Fruit fly (Drosophila melanogaster) whole organism, prepupa: ENCODE measurements around the gene CG31798.

Source experiments
- Blimp-1 ChIP-seq: fragments of 200-800 bp; sonication (Bioruptor generic); optimal IDR thresholded peaks from 3 replicates; lab custom pipeline; 2017; ENCODE audit warnings: missing biosample characterization, missing genetic modification characterization, mild to moderate bottlenecking, moderate library complexity, missing genetic modification reagents
- CG11294 ChIP-seq: fragments of 200-800 bp; sonication (Bioruptor generic); IDR thresholded peaks from 2 replicates; pipeline ENCODE4 v1.3.6; 2022; ENCODE audit warnings: missing biosample characterization, missing genetic modification characterization
- CG11762 ChIP-seq: fragments of 200-800 bp; sonication (Bioruptor generic); optimal IDR thresholded peaks from 3 replicates; lab custom pipeline; 2016; ENCODE audit warnings: missing biosample characterization, missing genetic modification characterization; ENCODE audit not compliant: insufficient read depth
- CG11902 ChIP-seq: fragments of 200-800 bp; sonication (Bioruptor generic); optimal IDR thresholded peaks from 3 replicates; lab custom pipeline; 2016; ENCODE audit warnings: missing biosample characterization, missing genetic modification characterization
- CG15336 ChIP-seq: fragments of 200-800 bp; sonication (Bioruptor generic); IDR thresholded peaks from 2 replicates; pipeline ENCODE4 v1.3.6; 2022; ENCODE audit warnings: missing biosample characterization, missing genetic modification characterization
- CG1621 ChIP-seq: fragments of 200-800 bp; sonication (Bioruptor generic); optimal IDR thresholded peaks from 3 replicates; lab custom pipeline; 2018; ENCODE audit warnings: missing biosample characterization, mild to moderate bottlenecking, missing genetic modification characterization
- CG16779 ChIP-seq: fragments of 200-800 bp; sonication (Bioruptor generic); optimal IDR thresholded peaks from 3 replicates; lab custom pipeline; 2017; ENCODE audit warnings: missing biosample characterization, mild to moderate bottlenecking, missing genetic modification characterization
- CG3032 ChIP-seq: fragments of 200-800 bp; optimal IDR thresholded peaks from 2 replicates; lab custom pipeline; 2019; ENCODE audit warnings: missing biosample characterization, mild to moderate bottlenecking, missing genetic modification characterization, moderate library complexity
- CG31627 ChIP-seq: fragments of 200-800 bp; sonication (Bioruptor generic); optimal IDR thresholded peaks from 3 replicates; lab custom pipeline; 2016; ENCODE audit warnings: missing biosample characterization, missing genetic modification characterization
- CG32006 ChIP-seq: fragments of 200-800 bp; sonication (Bioruptor generic); optimal IDR thresholded peaks from 3 replicates; lab custom pipeline; 2017; ENCODE audit warnings: missing biosample characterization, mild to moderate bottlenecking, missing genetic modification characterization
- CG34406 ChIP-seq: fragments of 200-800 bp; sonication (Bioruptor generic); optimal IDR thresholded peaks from 3 replicates; lab custom pipeline; 2016; ENCODE audit warnings: missing biosample characterization, missing genetic modification characterization
- CG3919 ChIP-seq: fragments of 200-800 bp; sonication (Bioruptor generic); optimal IDR thresholded peaks from 3 replicates; lab custom pipeline; 2016; ENCODE audit warnings: missing biosample characterization, missing genetic modification characterization
- CG4318 ChIP-seq: fragments of 200-800 bp; sonication (Bioruptor generic); optimal IDR thresholded peaks from 3 replicates; lab custom pipeline; 2017; ENCODE audit warnings: missing biosample characterization, mild to moderate bottlenecking, missing genetic modification characterization
- CG6163 ChIP-seq: fragments of 200-800 bp; sonication (Bioruptor generic); IDR thresholded peaks from 3 replicates; pipeline ENCODE4 v1.3.6; 2022; ENCODE audit warnings: missing biosample characterization, missing genetic modification characterization
- CG6276 ChIP-seq: fragments of 200-800 bp; sonication (Bioruptor generic); optimal IDR thresholded peaks from 2 replicates; lab custom pipeline; 2017; ENCODE audit warnings: missing biosample characterization, mild to moderate bottlenecking, missing genetic modification characterization
- CG6792 ChIP-seq: fragments of 200-800 bp; sonication (Bioruptor generic); optimal IDR thresholded peaks from 3 replicates; lab custom pipeline; 2016; ENCODE audit warnings: missing biosample characterization, missing genetic modification characterization
- CG6854 ChIP-seq: fragments of 200-800 bp; sonication (Bioruptor generic); optimal IDR thresholded peaks from 2 replicates; lab custom pipeline; 2017; ENCODE audit warnings: missing biosample characterization, mild to moderate bottlenecking, missing genetic modification characterization
- CG7368 ChIP-seq: fragments of 200-800 bp; sonication (Bioruptor generic); optimal IDR thresholded peaks from 3 replicates; lab custom pipeline; 2016; ENCODE audit warnings: missing biosample characterization, missing genetic modification characterization
- CG8119 ChIP-seq: fragments of 200-800 bp; sonication (Bioruptor generic); IDR thresholded peaks from 3 replicates; pipeline ENCODE4 v1.3.6; 2022; ENCODE audit warnings: missing biosample characterization, missing genetic modification characterization
- CG8319 ChIP-seq: fragments of 200-800 bp; sonication (Bioruptor generic); optimal IDR thresholded peaks from 3 replicates; lab custom pipeline; 2016; ENCODE audit warnings: missing biosample characterization, missing genetic modification characterization
- CG9139 ChIP-seq: fragments of 200-800 bp; sonication (Bioruptor generic); optimal IDR thresholded peaks from 3 replicates; lab custom pipeline; 2017; ENCODE audit warnings: missing biosample characterization, mild to moderate bottlenecking, missing genetic modification characterization
- Eip75B ChIP-seq: fragments of 200-800 bp; sonication (Bioruptor generic); optimal IDR thresholded peaks from 3 replicates; lab custom pipeline; 2016; ENCODE audit warnings: missing biosample characterization, missing genetic modification characterization
- Eip78C ChIP-seq: fragments of 200-800 bp; sonication (Bioruptor generic); peaks from one replicate; lab custom pipeline; 2016; ENCODE audit warnings: missing biosample characterization, missing genetic modification characterization
- Eip93F ChIP-seq: fragments of 200-800 bp; sonication (Bioruptor generic); optimal IDR thresholded peaks from 2 replicates; lab custom pipeline; 2016; ENCODE audit warnings: missing biosample characterization, mild to moderate bottlenecking, missing genetic modification characterization
- Hr38 ChIP-seq: sonication (Bioruptor generic); optimal IDR thresholded peaks from 2 replicates; lab custom pipeline; 2016; ENCODE audit warnings: missing biosample characterization, missing genetic modification characterization
- Hr39 ChIP-seq: fragments of 200-800 bp; sonication (Bioruptor generic); optimal IDR thresholded peaks from 2 replicates; lab custom pipeline; 2016; ENCODE audit warnings: missing biosample characterization, missing genetic modification characterization
- Lpt ChIP-seq: fragments of 200-800 bp; sonication (Bioruptor generic); optimal IDR thresholded peaks from 3 replicates; lab custom pipeline; 2016; ENCODE audit warnings: missing biosample characterization, missing genetic modification characterization
- Met ChIP-seq: fragments of 200-800 bp; sonication (Bioruptor generic); optimal IDR thresholded peaks from 3 replicates; lab custom pipeline; 2016; ENCODE audit warnings: missing biosample characterization, missing genetic modification characterization
- OdsH ChIP-seq: fragments of 200-800 bp; sonication (Bioruptor generic); optimal IDR thresholded peaks from 3 replicates; lab custom pipeline; 2016; ENCODE audit warnings: missing biosample characterization, missing genetic modification characterization
- Sox102F ChIP-seq: fragments of 200-800 bp; sonication (Bioruptor generic); optimal IDR thresholded peaks from 2 replicates; lab custom pipeline; 2016; ENCODE audit warnings: missing biosample characterization, mild to moderate bottlenecking, missing genetic modification characterization
- achi ChIP-seq: fragments of 200-800 bp; sonication (Bioruptor generic); optimal IDR thresholded peaks from 3 replicates; lab custom pipeline; 2016; ENCODE audit warnings: missing biosample characterization, missing genetic modification characterization
- acj6 ChIP-seq: fragments of 200-800 bp; sonication (Bioruptor generic); optimal IDR thresholded peaks from 3 replicates; lab custom pipeline; 2016; ENCODE audit warnings: missing biosample characterization, missing genetic modification characterization
- cyc ChIP-seq: fragments of 200-800 bp; sonication (Bioruptor generic); optimal IDR thresholded peaks from 3 replicates; lab custom pipeline; 2016; ENCODE audit warnings: missing biosample characterization, missing genetic modification characterization
- dsx ChIP-seq: fragments of 200-800 bp; optimal IDR thresholded peaks from 3 replicates; lab custom pipeline; 2019; ENCODE audit warnings: missing biosample characterization, mild to moderate bottlenecking, missing genetic modification characterization, moderate library complexity; ENCODE audit not compliant: poor library complexity, severe bottlenecking
- eg ChIP-seq: fragments of 200-800 bp; sonication (Bioruptor generic); IDR thresholded peaks from 3 replicates; pipeline ENCODE4 v1.3.6; 2022; ENCODE audit warnings: missing biosample characterization, missing genetic modification characterization
- esn ChIP-seq: fragments of 200-800 bp; sonication (Bioruptor generic); optimal IDR thresholded peaks from 2 replicates; lab custom pipeline; 2016; ENCODE audit warnings: missing biosample characterization, mild to moderate bottlenecking, missing genetic modification characterization, moderate library complexity
- fd59A ChIP-seq: fragments of 200-800 bp; sonication (Bioruptor generic); optimal IDR thresholded peaks from 2 replicates; lab custom pipeline; 2017; ENCODE audit warnings: missing biosample characterization, mild to moderate bottlenecking, missing genetic modification characterization, missing genetic modification reagents
- fd85E ChIP-seq: fragments of 200-800 bp; sonication (Bioruptor generic); optimal IDR thresholded peaks from 3 replicates; lab custom pipeline; 2016; ENCODE audit warnings: missing biosample characterization, missing genetic modification characterization
- fkh ChIP-seq: fragments of 200-800 bp; sonication (Bioruptor generic); optimal IDR thresholded peaks from 3 replicates; lab custom pipeline; 2017; ENCODE audit warnings: missing biosample characterization, mild to moderate bottlenecking, missing genetic modification characterization, moderate library complexity
- lz ChIP-seq: fragments of 200-800 bp; sonication (Bioruptor generic); optimal IDR thresholded peaks from 3 replicates; lab custom pipeline; 2016; ENCODE audit warnings: missing biosample characterization, missing genetic modification characterization
- net ChIP-seq: fragments of 200-800 bp; sonication (Bioruptor generic); optimal IDR thresholded peaks from 3 replicates; lab custom pipeline; 2016; ENCODE audit warnings: missing biosample characterization, missing genetic modification characterization
- pdm3 ChIP-seq: fragments of 200-800 bp; sonication (Bioruptor generic); optimal IDR thresholded peaks from 3 replicates; lab custom pipeline; 2016; ENCODE audit warnings: missing biosample characterization, missing genetic modification characterization
- salr ChIP-seq, 2 experiments: fragments of 200-800 bp; sonication (Bioruptor generic); optimal IDR thresholded peaks; 3 replicates each; lab custom pipeline; 2016 to 2018; ENCODE audit warnings: missing biosample characterization in 2 of 2, missing genetic modification characterization in 2 of 2, mild to moderate bottlenecking in 1 of 2
- spab ChIP-seq: fragments of 200-800 bp; sonication (Bioruptor generic); optimal IDR thresholded peaks from 2 replicates; lab custom pipeline; 2017; ENCODE audit warnings: missing biosample characterization, mild to moderate bottlenecking, missing genetic modification characterization, missing genetic modification reagents
- ss ChIP-seq, 2 experiments: fragments of 200-800 bp; sonication (Bioruptor generic); optimal IDR thresholded peaks; 2 replicates in 1 of 2; 3 replicates in 1 of 2; lab custom pipeline; 2017 to 2018; ENCODE audit warnings: mild to moderate bottlenecking in 2 of 2, missing biosample characterization in 2 of 2, missing genetic modification characterization in 2 of 2, moderate library complexity in 1 of 2
- svp ChIP-seq: fragments of 200-800 bp; sonication (Bioruptor generic); peaks from one replicate; lab custom pipeline; 2016; ENCODE audit warnings: missing biosample characterization, missing genetic modification characterization
- topi ChIP-seq: fragments of 200-800 bp; sonication (Bioruptor generic); optimal IDR thresholded peaks from 3 replicates; lab custom pipeline; 2016; ENCODE audit warnings: missing biosample characterization, missing genetic modification characterization
- vri ChIP-seq: fragments of 200-800 bp; sonication (Bioruptor generic); optimal IDR thresholded peaks from 3 replicates; lab custom pipeline; 2016; ENCODE audit warnings: missing biosample characterization, mild to moderate bottlenecking, missing genetic modification characterization

The CG31798 gene

dm6 chr2L:19415859-19416258 is 21.9 kb downstream of the CG31798 start:
- no peak for TF ChIP-seq CG32006
- TF ChIP-seq CG15336 (GFP tag; lab: Robert Waterston, UW) = 0 out of 2 replicates have a peak, but pooled peaks have one; percentile 31
- peak; percentile 17 for TF ChIP-seq Eip78C (GFP tag; lab: Kevin White, UChicago)

dm6 chr2L:19416602-19417497 is 22.9 kb downstream of the CG31798 start, which contains the start of gene Lectin-galC1:
Gene Lectin-galC1, plus strand, starts transcription at chr2L:19417447.
- no peak for TF ChIP-seq Blimp-1 (GFP tag; lab: Kevin White, UChicago)
- TF ChIP-seq CG9139 (GFP tag; lab: Kevin White, UChicago) = no peak
- peak; percentile 72 for TF ChIP-seq achi (GFP tag; lab: Kevin White, UChicago)
- TF ChIP-seq net (GFP tag; lab: Kevin White, UChicago) = peak; percentile 75
- TF ChIP-seq CG11294 (GFP tag; lab: Robert Waterston, UW) = peak; percentile 84
- peak; percentile 21 for TF ChIP-seq esn (GFP tag; lab: Kevin White, UChicago)
- peak; percentile 49 for TF ChIP-seq acj6 (GFP tag; lab: Kevin White, UChicago)
- TF ChIP-seq CG6854 (GFP tag; lab: Kevin White, UChicago) = no peak
- TF ChIP-seq CG34406 (GFP tag; lab: Kevin White, UChicago) = no peak
- peak; percentile 28 for TF ChIP-seq Hr39 (GFP tag; lab: Kevin White, UChicago)
- TF ChIP-seq CG7368 (GFP tag; lab: Kevin White, UChicago) = no peak
- no peak for TF ChIP-seq vri (GFP tag; lab: Kevin White, UChicago)
- TF ChIP-seq ss (GFP tag; optimal IDR thresholded peaks at IDR 0.05; lab: Kevin White, UChicago) = no peak
- no peak for TF ChIP-seq Hr38 (GFP tag; lab: Kevin White, UChicago)
- peak; percentile 4 for TF ChIP-seq topi
- TF ChIP-seq CG16779 (tag; lab: Kevin White, UChicago) = peak; percentile 42
- peak; percentile 36 for TF ChIP-seq CG31627 (GFP tag; lab: Kevin White, UChicago)
- TF ChIP-seq CG6792 (GFP tag; lab: Kevin White, UChicago) = peak; percentile 12
- TF ChIP-seq Lpt (GFP tag; lab: Kevin White, UChicago) = peak; percentile 66
- no peak for TF ChIP-seq CG8319 (GFP tag; lab: Kevin White, UChicago)
- TF ChIP-seq spab (GFP tag; lab: Kevin White, UChicago) = no peak
- peak; percentile 61 for TF ChIP-seq pdm3 (GFP tag; lab: Kevin White, UChicago)
- TF ChIP-seq CG32006 = peak; percentile 82
- no peak for TF ChIP-seq Eip93F (GFP tag; lab: Kevin White, UChicago)
- peak; percentile 78 for TF ChIP-seq OdsH (GFP tag; lab: Kevin White, UChicago)
- no peak for TF ChIP-seq dsx (GFP tag; lab: Kevin White, UChicago)
- TF ChIP-seq eg (GFP tag; lab: Robert Waterston, UW) = peak; percentile 88; the same call in 2 of the 3 replicates
- peak in 1 of 2 experiments; percentile 33 for TF ChIP-seq salr (GFP tag; optimal IDR thresholded peaks at IDR 0.05; lab: Kevin White, UChicago)
- peak; percentile 85 for TF ChIP-seq CG15336 (GFP tag; lab: Robert Waterston, UW)
- peak; percentile 77 for TF ChIP-seq fkh
- TF ChIP-seq Met (GFP tag; lab: Kevin White, UChicago) = no peak
- no peak for TF ChIP-seq fd85E (GFP tag; lab: Kevin White, UChicago)
- TF ChIP-seq CG4318 = peak; percentile 49
- no peak for TF ChIP-seq svp
- peak; percentile 30 for TF ChIP-seq lz (GFP tag; lab: Kevin White, UChicago)
- TF ChIP-seq CG6163 (GFP tag; lab: Robert Waterston, UW) = peak; percentile 79
- TF ChIP-seq CG6276 (GFP tag; lab: Kevin White, UChicago) = peak; percentile 61
- no peak for TF ChIP-seq fd59A (GFP tag; lab: Kevin White, UChicago)
- no peak for TF ChIP-seq CG3032 (tag; lab: Kevin White, UChicago)
- TF ChIP-seq Eip75B (GFP tag; lab: Kevin White, UChicago) = peak; percentile 37
- TF ChIP-seq CG8119 (GFP tag; lab: Robert Waterston, UW) = peak; percentile 74; the same call in 2 of the 3 replicates
- peak; percentile 65 for TF ChIP-seq CG3919 (GFP tag; lab: Kevin White, UChicago)
- TF ChIP-seq cyc (GFP tag; lab: Kevin White, UChicago) = no peak
- TF ChIP-seq CG11902 = no peak
- TF ChIP-seq CG11762 (GFP tag; lab: Kevin White, UChicago) = peak; percentile 35
- no peak for TF ChIP-seq CG1621
- TF ChIP-seq Sox102F (GFP tag; lab: Kevin White, UChicago) = no peak
